Worm (Caenorhabditis elegans) whole organism, L3 larva: ENCODE results near the gene col-98.

ENCODE experiments used
- R02D3.7 ChIP-seq: fragments of 150-350 bp; optimal IDR thresholded peaks from 2 replicates; lab custom pipeline; 2014; ENCODE audit warnings: missing biosample characterization, missing genetic modification characterization
- ZK546.5 ChIP-seq: sonication (generic microtip); optimal IDR thresholded peaks from 2 replicates; lab custom pipeline; 2017; ENCODE audit warnings: missing biosample characterization, missing genetic modification characterization
- aly-2 ChIP-seq: fragments of 150-350 bp; optimal IDR thresholded peaks from 2 replicates; lab custom pipeline; 2014; ENCODE audit warnings: missing biosample characterization, missing genetic modification characterization
- ama-1 ChIP-seq: fragments of 150-350 bp; optimal IDR thresholded peaks from 2 replicates; lab custom pipeline; 2018
- ceh-16 ChIP-seq: sonication (generic microtip); optimal IDR thresholded peaks from 2 replicates; lab custom pipeline; 2017; ENCODE audit warnings: missing biosample characterization, missing genetic modification characterization
- ceh-28 ChIP-seq: fragments of 150-350 bp; optimal IDR thresholded peaks from 2 replicates; lab custom pipeline; 2014; ENCODE audit warnings: missing biosample characterization, missing genetic modification reagents, missing genetic modification characterization
- ceh-82 ChIP-seq: fragments of 150-350 bp; optimal IDR thresholded peaks from 2 replicates; lab custom pipeline; 2014; ENCODE audit warnings: missing biosample characterization, missing genetic modification characterization
- ceh-9 ChIP-seq: sonication (generic microtip); optimal IDR thresholded peaks from 2 replicates; lab custom pipeline; 2018; ENCODE audit warnings: missing biosample characterization, missing genetic modification characterization
- daf-12 ChIP-seq: fragments of 150-350 bp; optimal IDR thresholded peaks from 2 replicates; lab custom pipeline; 2014; ENCODE audit warnings: missing biosample characterization, missing genetic modification reagents, missing genetic modification characterization
- egl-27 ChIP-seq: sonication (generic microtip); optimal IDR thresholded peaks from 4 replicates; lab custom pipeline; 2017; ENCODE audit warnings: missing biosample characterization, missing genetic modification reagents, missing genetic modification characterization
- egl-5 ChIP-seq: fragments of 150-350 bp; optimal IDR thresholded peaks from 2 replicates; lab custom pipeline; 2017; ENCODE audit warnings: missing biosample characterization, missing genetic modification reagents, missing genetic modification characterization, inconsistent platforms
- elt-1 ChIP-seq: fragments of 150-350 bp; optimal IDR thresholded peaks from 2 replicates; lab custom pipeline; 2014; ENCODE audit warnings: missing biosample characterization, missing genetic modification characterization
- elt-2 ChIP-seq: sonication (generic microtip); optimal IDR thresholded peaks from 2 replicates; lab custom pipeline; 2016; ENCODE audit warnings: missing genetic modification reagents, mild to moderate bottlenecking, missing genetic modification characterization, missing compliant biosample characterization
- elt-3 ChIP-seq, 3 experiments: fragments of 150-350 bp in 1 of 3; sonication (generic microtip) in 2 of 3; optimal IDR thresholded peaks; 2 replicates in 2 of 3; 4 replicates in 1 of 3; lab custom pipeline; 2014 to 2017; ENCODE audit warnings: missing biosample characterization in 3 of 3, missing genetic modification characterization in 3 of 3
- eor-1 ChIP-seq, 2 experiments: fragments of 150-350 bp; optimal IDR thresholded peaks; 2 replicates each; lab custom pipeline; 2014 to 2018; ENCODE audit warnings: missing biosample characterization in 2 of 2, missing genetic modification characterization in 2 of 2
- fkh-10 ChIP-seq: sonication (generic microtip); optimal IDR thresholded peaks from 2 replicates; lab custom pipeline; 2017; ENCODE audit warnings: missing biosample characterization, missing genetic modification reagents, missing genetic modification characterization
- fkh-2 ChIP-seq: fragments of 150-350 bp; optimal IDR thresholded peaks from 2 replicates; lab custom pipeline; 2014; ENCODE audit warnings: missing biosample characterization, missing genetic modification reagents, missing genetic modification characterization
- fos-1 ChIP-seq: fragments of 150-350 bp; optimal IDR thresholded peaks from 2 replicates; lab custom pipeline; 2014; ENCODE audit warnings: missing biosample characterization, missing genetic modification characterization
- hmg-11 ChIP-seq: sonication (generic microtip); optimal IDR thresholded peaks from 2 replicates; lab custom pipeline; 2016; ENCODE audit warnings: missing genetic modification characterization, missing compliant biosample characterization
- jun-1 ChIP-seq: fragments of 150-350 bp; optimal IDR thresholded peaks from 2 replicates; lab custom pipeline; 2014; ENCODE audit warnings: missing biosample characterization, missing genetic modification reagents, missing genetic modification characterization
- lin-15B ChIP-seq: fragments of 150-350 bp; optimal IDR thresholded peaks from 2 replicates; lab custom pipeline; 2014; ENCODE audit warnings: missing biosample characterization, missing genetic modification characterization
- lin-39 ChIP-seq: fragments of 150-350 bp; optimal IDR thresholded peaks from 2 replicates; lab custom pipeline; 2018; ENCODE audit warnings: missing biosample characterization, missing genetic modification reagents, missing genetic modification characterization
- lsy-12 ChIP-seq: sonication (generic microtip); optimal IDR thresholded peaks from 2 replicates; lab custom pipeline; 2016; ENCODE audit warnings: mild to moderate bottlenecking, missing genetic modification characterization, missing compliant biosample characterization
- mdl-1 ChIP-seq: fragments of 150-350 bp; optimal IDR thresholded peaks from 2 replicates; lab custom pipeline; 2014; ENCODE audit warnings: missing biosample characterization, missing genetic modification characterization
- mml-1 ChIP-seq: fragments of 150-350 bp; sonication (generic microtip); optimal IDR thresholded peaks from 3 replicates; lab custom pipeline; 2014; ENCODE audit warnings: missing biosample characterization, missing genetic modification characterization
- nfya-1 ChIP-seq: sonication (generic microtip); optimal IDR thresholded peaks from 2 replicates; lab custom pipeline; 2017; ENCODE audit warnings: missing genetic modification characterization, mild to moderate bottlenecking, missing compliant biosample characterization, antibody characterized with exemption, moderate library complexity; ENCODE audit not compliant: insufficient read depth
- nhr-11 ChIP-seq: fragments of 150-350 bp; optimal IDR thresholded peaks from 2 replicates; lab custom pipeline; 2014; ENCODE audit warnings: missing biosample characterization, missing genetic modification characterization
- nhr-12 ChIP-seq: fragments of 150-350 bp; optimal IDR thresholded peaks from 2 replicates; lab custom pipeline; 2014; ENCODE audit warnings: missing biosample characterization, missing genetic modification characterization
- nhr-23 ChIP-seq: fragments of 150-350 bp; optimal IDR thresholded peaks from 2 replicates; lab custom pipeline; 2014; ENCODE audit warnings: missing biosample characterization, missing genetic modification reagents, missing genetic modification characterization
- nhr-237 ChIP-seq: fragments of 150-350 bp; optimal IDR thresholded peaks from 2 replicates; lab custom pipeline; 2014; ENCODE audit warnings: missing biosample characterization, missing genetic modification characterization
- nhr-25 ChIP-seq: sonication (generic microtip); optimal IDR thresholded peaks from 2 replicates; lab custom pipeline; 2017; ENCODE audit warnings: missing biosample characterization, missing genetic modification characterization
- nhr-28 ChIP-seq: fragments of 150-350 bp; optimal IDR thresholded peaks from 2 replicates; lab custom pipeline; 2014; ENCODE audit warnings: missing biosample characterization, missing genetic modification characterization
- nhr-43 ChIP-seq: sonication (generic microtip); optimal IDR thresholded peaks from 2 replicates; lab custom pipeline; 2016; ENCODE audit warnings: mild to moderate bottlenecking, missing genetic modification characterization, missing compliant biosample characterization; ENCODE audit not compliant: poor library complexity, severe bottlenecking
- nhr-67 ChIP-seq: fragments of 150-350 bp; optimal IDR thresholded peaks from 2 replicates; lab custom pipeline; 2014; ENCODE audit warnings: missing biosample characterization, missing genetic modification characterization
- nhr-76 ChIP-seq: fragments of 150-350 bp; sonication (generic microtip); optimal IDR thresholded peaks from 5 replicates; lab custom pipeline; 2014; ENCODE audit warnings: missing biosample characterization, missing genetic modification characterization
- nhr-77 ChIP-seq: fragments of 150-350 bp; optimal IDR thresholded peaks from 2 replicates; lab custom pipeline; 2014; ENCODE audit warnings: missing biosample characterization, missing genetic modification characterization
- pha-4 ChIP-seq: fragments of 150-350 bp; optimal IDR thresholded peaks from 2 replicates; lab custom pipeline; 2014; ENCODE audit warnings: missing biosample characterization, missing genetic modification reagents, missing genetic modification characterization
- pqm-1 ChIP-seq: fragments of 150-350 bp; optimal IDR thresholded peaks from 2 replicates; lab custom pipeline; 2017; ENCODE audit warnings: missing biosample characterization, missing genetic modification characterization, inconsistent platforms
- sea-2 ChIP-seq: fragments of 150-350 bp; sonication (generic microtip); optimal IDR thresholded peaks from 4 replicates; lab custom pipeline; 2014; ENCODE audit warnings: missing biosample characterization, missing genetic modification reagents, missing genetic modification characterization
- skn-1 ChIP-seq: fragments of 150-350 bp; optimal IDR thresholded peaks from 2 replicates; lab custom pipeline; 2014; ENCODE audit warnings: missing biosample characterization, missing genetic modification characterization
- snpc-4 ChIP-seq: fragments of 150-350 bp; optimal IDR thresholded peaks from 2 replicates; lab custom pipeline; 2014; ENCODE audit warnings: missing biosample characterization, missing genetic modification characterization
- tbx-2 ChIP-seq: sonication (generic microtip); optimal IDR thresholded peaks from 2 replicates; lab custom pipeline; 2016; ENCODE audit warnings: mild to moderate bottlenecking, missing genetic modification characterization, missing compliant biosample characterization
- unc-39 ChIP-seq: sonication (generic microtip); optimal IDR thresholded peaks from 4 replicates; lab custom pipeline; 2017; ENCODE audit warnings: missing biosample characterization, missing genetic modification characterization
- unc-62 ChIP-seq: fragments of 150-350 bp; sonication (generic microtip); optimal IDR thresholded peaks from 4 replicates; lab custom pipeline; 2014; ENCODE audit warnings: missing biosample characterization, missing genetic modification reagents, missing genetic modification characterization
- zag-1 ChIP-seq: fragments of 150-350 bp; optimal IDR thresholded peaks from 2 replicates; lab custom pipeline; 2014; ENCODE audit warnings: missing biosample characterization, missing genetic modification characterization
- ztf-11 ChIP-seq: fragments of 150-350 bp; optimal IDR thresholded peaks from 2 replicates; lab custom pipeline; 2014; ENCODE audit warnings: missing biosample characterization, missing genetic modification characterization
- ztf-4 ChIP-seq: fragments of 150-350 bp; optimal IDR thresholded peaks from 2 replicates; lab custom pipeline; 2014; ENCODE audit warnings: missing biosample characterization, missing genetic modification characterization

col-98 gene

ce11 chrIII:13061734-13062133 is 42.9 kb downstream of the col-98 start:
- TF ChIP-seq skn-1 (tag; lab: Kevin White, UChicago), result no peak
- no peak for TF ChIP-seq fos-1 (tag; lab: Kevin White, UChicago)
- no peak for TF ChIP-seq egl-5
- TF ChIP-seq lsy-12, result no peak
- no peak for TF ChIP-seq nhr-12 (tag; lab: Kevin White, UChicago)
- TF ChIP-seq ceh-16 (tag; lab: Kevin White, UChicago), result no peak
- TF ChIP-seq ztf-11 (tag; lab: Kevin White, UChicago), result no peak
- TF ChIP-seq tbx-2, result no peak
- TF ChIP-seq nhr-25, result no peak
- TF ChIP-seq, all 47 proteins: peak for 0

ce11 chrIII:13062414-13062965 is 43.7 kb downstream of the col-98 start:
- peak; percentile 56 for TF ChIP-seq elt-2 (tag; lab: Kevin White, UChicago)
- TF ChIP-seq jun-1 (tag; lab: Kevin White, UChicago), result peak; percentile 94
- peak; percentile 84 for TF ChIP-seq ceh-28 (tag; lab: Kevin White, UChicago)
- no peak for TF ChIP-seq nhr-28 (tag; lab: Kevin White, UChicago)
- TF ChIP-seq ceh-16 (tag; lab: Kevin White, UChicago), result no peak
- TF ChIP-seq lsy-12, result peak; percentile 82
- TF ChIP-seq nhr-25, result peak; percentile 90
- TF ChIP-seq nhr-76 (tag; lab: Kevin White, UChicago), result no peak
- peak; percentile 85 for TF ChIP-seq fkh-2
- TF ChIP-seq nhr-23 (tag; lab: Kevin White, UChicago), result peak; percentile 83
- TF ChIP-seq lin-15B (tag; lab: Kevin White, UChicago), result peak; percentile 66
- peak; percentile 64 for TF ChIP-seq ama-1 (lab: Kevin White, UChicago)
- TF ChIP-seq nhr-77 (tag; lab: Kevin White, UChicago), result peak; percentile 19
- peak; percentile 83 for TF ChIP-seq tbx-2
- TF ChIP-seq ceh-82 (tag; lab: Kevin White, UChicago), result peak; percentile 55
- peak; percentile 49 for TF ChIP-seq nhr-43 (tag; lab: Kevin White, UChicago)
- TF ChIP-seq mdl-1 (tag; lab: Kevin White, UChicago), result peak; percentile 61
- TF ChIP-seq sea-2, result peak; percentile 6
- TF ChIP-seq ztf-4 (tag; lab: Kevin White, UChicago), result peak; percentile 75
- TF ChIP-seq nhr-237 (tag; lab: Kevin White, UChicago), result no peak
- TF ChIP-seq daf-12, result no peak
- TF ChIP-seq lin-39 (tag; lab: Kevin White, UChicago), result peak; percentile 97
- TF ChIP-seq nhr-12 (tag; lab: Kevin White, UChicago), result no peak
- peak; percentile 77 for TF ChIP-seq nhr-11 (tag; lab: Kevin White, UChicago)
- TF ChIP-seq eor-1 (tag; optimal IDR thresholded peaks at IDR 0.05; lab: Kevin White, UChicago), result peak; percentile 60 to 64
- TF ChIP-seq aly-2, result peak; percentile 35
- TF ChIP-seq fos-1 (tag; lab: Kevin White, UChicago), result peak; percentile 37
- TF ChIP-seq nhr-67 (tag; lab: Kevin White, UChicago), result no peak
- no peak for TF ChIP-seq ztf-11 (tag; lab: Kevin White, UChicago)
- peak; percentile 97 for TF ChIP-seq pha-4 (tag; lab: Kevin White, UChicago)
- peak; percentile 80 for TF ChIP-seq R02D3.7 (tag; lab: Kevin White, UChicago)
- no peak for TF ChIP-seq ceh-9 (tag; lab: Kevin White, UChicago)
- TF ChIP-seq fkh-10 (GFP tag; lab: Kevin White, UChicago), result peak; percentile 98
- TF ChIP-seq elt-1 (tag; lab: Kevin White, UChicago), result peak; percentile 84
- peak; percentile 65 for TF ChIP-seq snpc-4 (tag; lab: Kevin White, UChicago)
- peak; percentile 78 for TF ChIP-seq skn-1 (tag; lab: Kevin White, UChicago)
- peak; percentile 49 for TF ChIP-seq unc-39 (tag; lab: Kevin White, UChicago)
- no peak for TF ChIP-seq elt-3 (tag; optimal IDR thresholded peaks at IDR 0.05; lab: Kevin White, UChicago)
- no peak for TF ChIP-seq mml-1
- no peak for TF ChIP-seq ZK546.5 (tag; lab: Kevin White, UChicago)
- TF ChIP-seq zag-1 (tag; lab: Kevin White, UChicago), result peak; percentile 38
- peak; percentile 89 for TF ChIP-seq egl-27 (tag; lab: Kevin White, UChicago)
- TF ChIP-seq unc-62 (GFP tag; lab: Kevin White, UChicago), result peak; percentile 87
- TF ChIP-seq pqm-1 (tag; lab: Kevin White, UChicago), result peak; percentile 41
- peak; percentile 97 for TF ChIP-seq egl-5
- peak; percentile 99 for TF ChIP-seq hmg-11 (tag; lab: Kevin White, UChicago)
- TF ChIP-seq nfya-1 (tag; lab: Kevin White, UChicago), result peak; percentile 97
